Worm (Caenorhabditis elegans) whole organism, L4 larva: ENCODE data around the gene nhx-2.

Source experiments
- Y105C5A.15 ChIP-seq: fragments of 200-800 bp; sonication (Bioruptor generic); IDR thresholded peaks from 2 replicates; pipeline ENCODE4 v1.3.6; 2022; ENCODE audit warnings: missing genetic modification characterization, missing compliant biosample characterization
- gei-8 ChIP-seq: fragments of 200-800 bp; sonication (Bioruptor generic); optimal IDR thresholded peaks from 2 replicates; lab custom pipeline; 2018; ENCODE audit warnings: mild to moderate bottlenecking, missing genetic modification characterization, missing compliant biosample characterization
- lin-39 ChIP-seq: fragments of 150-350 bp; optimal IDR thresholded peaks from 2 replicates; lab custom pipeline; 2014; ENCODE audit warnings: missing biosample characterization, missing genetic modification reagents, missing genetic modification characterization
- mxl-3 ChIP-seq: fragments of 200-800 bp; sonication (Bioruptor generic); optimal IDR thresholded peaks from 2 replicates; lab custom pipeline; 2018; ENCODE audit warnings: mild to moderate bottlenecking, missing genetic modification characterization, missing compliant biosample characterization
- nhr-77 ChIP-seq: fragments of 150-350 bp; optimal IDR thresholded peaks from 2 replicates; lab custom pipeline; 2014; ENCODE audit warnings: missing biosample characterization, missing genetic modification characterization

DNA sequence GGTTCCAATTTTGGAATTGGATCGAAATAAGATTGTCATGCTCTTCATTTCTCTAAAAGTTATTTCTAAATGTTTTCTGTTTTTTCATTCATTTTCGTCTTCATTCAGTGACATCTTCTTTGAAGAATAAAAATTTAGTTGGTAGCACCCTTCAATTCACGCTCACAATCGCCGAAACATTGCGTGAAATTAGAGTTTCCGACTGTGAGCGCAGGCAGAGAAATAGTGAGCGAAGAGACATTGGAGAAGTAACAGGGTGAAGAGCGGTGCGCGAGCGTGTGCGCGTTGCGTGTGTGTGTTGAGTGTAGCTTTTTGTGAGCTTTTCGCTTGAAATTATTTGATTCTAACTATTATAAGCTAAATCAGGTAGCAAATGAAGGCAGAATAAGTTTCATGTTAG, 24.3 kb downstream of the nhx-2 start:
- TF ChIP-seq Y105C5A.15 (GFP tag; lab: Robert Waterston, UW): no peak
- TF ChIP-seq mxl-3 (GFP tag; lab: Kevin White, UChicago): peak; percentile 0
- no peak for TF ChIP-seq gei-8
- peak; percentile 63 for TF ChIP-seq nhr-77 (tag; lab: Kevin White, UChicago)
- no peak for TF ChIP-seq lin-39 (tag; lab: Kevin White, UChicago)
